Worm (Caenorhabditis elegans) whole organism, L4 larva: ENCODE results near the gene Y75B8A.32.

Source experiments
- F10B5.3 ChIP-seq: sonication (generic microtip); optimal IDR thresholded peaks from 2 replicates; lab custom pipeline; 2016; ENCODE audit warnings: mild to moderate bottlenecking, missing genetic modification characterization, missing compliant biosample characterization
- F26F4.8 ChIP-seq: fragments of 200-800 bp; sonication (Bioruptor generic); conservative IDR thresholded peaks from 2 replicates; pipeline ENCODE4 v1.3.6; 2022; ENCODE audit warnings: missing genetic modification characterization, missing compliant biosample characterization
- F37D6.2 ChIP-seq: sonication (generic microtip); optimal IDR thresholded peaks from 2 replicates; lab custom pipeline; 2016; ENCODE audit warnings: mild to moderate bottlenecking, missing genetic modification characterization, missing compliant biosample characterization
- F44E2.7 ChIP-seq: fragments of 200-800 bp; sonication (Bioruptor generic); IDR thresholded peaks from 2 replicates; pipeline ENCODE4 v2.1.2; 2022; ENCODE audit warnings: missing genetic modification characterization, missing compliant biosample characterization
- T20F7.1 ChIP-seq: fragments of 200-800 bp; sonication (Bioruptor generic); optimal IDR thresholded peaks from 2 replicates; lab custom pipeline; 2018; ENCODE audit warnings: mild to moderate bottlenecking, missing genetic modification characterization, missing compliant biosample characterization
- Y105C5A.15 ChIP-seq: fragments of 200-800 bp; sonication (Bioruptor generic); IDR thresholded peaks from 2 replicates; pipeline ENCODE4 v1.3.6; 2022; ENCODE audit warnings: missing genetic modification characterization, missing compliant biosample characterization
- Y5F2A.4 ChIP-seq: fragments of 200-800 bp; sonication (Bioruptor generic); optimal IDR thresholded peaks from 2 replicates; lab custom pipeline; 2018; ENCODE audit warnings: mild to moderate bottlenecking, missing genetic modification characterization, missing compliant biosample characterization
- Y75B8A.6 ChIP-seq: fragments of 200-800 bp; sonication (Bioruptor generic); IDR thresholded peaks from 2 replicates; pipeline ENCODE4 v1.3.6; 2022; ENCODE audit warnings: missing genetic modification reagents, missing genetic modification characterization, missing compliant biosample characterization
- aha-1 ChIP-seq: fragments of 150-350 bp; peaks from one replicate; lab custom pipeline; 2014; ENCODE audit warnings: missing biosample characterization, missing genetic modification characterization
- arid-1 ChIP-seq: fragments of 200-800 bp; sonication (Bioruptor generic); conservative IDR thresholded peaks from 2 replicates; pipeline ENCODE4 v1.3.6; 2022; ENCODE audit warnings: missing genetic modification reagents, missing genetic modification characterization, missing compliant biosample characterization
- attf-4 ChIP-seq: sonication (generic microtip); optimal IDR thresholded peaks from 3 replicates; lab custom pipeline; 2017; ENCODE audit warnings: missing biosample characterization, missing genetic modification characterization
- ceh-20 ChIP-seq: fragments of 200-800 bp; sonication (Bioruptor generic); IDR thresholded peaks from 2 replicates; pipeline ENCODE4 v1.3.6; 2022; ENCODE audit warnings: missing genetic modification reagents, missing genetic modification characterization, missing compliant biosample characterization
- ceh-28 ChIP-seq: fragments of 150-350 bp; optimal IDR thresholded peaks from 2 replicates; lab custom pipeline; 2014; ENCODE audit warnings: missing biosample characterization, missing genetic modification reagents, missing genetic modification characterization
- ceh-32 ChIP-seq: sonication (generic microtip); optimal IDR thresholded peaks from 2 replicates; lab custom pipeline; 2016; ENCODE audit warnings: mild to moderate bottlenecking, missing genetic modification characterization, missing compliant biosample characterization; ENCODE audit not compliant: poor library complexity
- ceh-82 ChIP-seq: sonication (generic microtip); optimal IDR thresholded peaks from 2 replicates; lab custom pipeline; 2017; ENCODE audit warnings: missing biosample characterization, missing genetic modification characterization
- ces-1 ChIP-seq: fragments of 150-350 bp; sonication (generic microtip); optimal IDR thresholded peaks from 4 replicates; lab custom pipeline; 2014; ENCODE audit warnings: missing biosample characterization, missing genetic modification reagents, missing genetic modification characterization
- ctbp-1 ChIP-seq: fragments of 200-800 bp; sonication (Bioruptor generic); IDR thresholded peaks from 2 replicates; pipeline ENCODE4 v1.3.6; 2022; ENCODE audit warnings: missing genetic modification reagents, missing genetic modification characterization, missing compliant biosample characterization
- daf-12 ChIP-seq: fragments of 150-350 bp; optimal IDR thresholded peaks from 2 replicates; lab custom pipeline; 2014; ENCODE audit warnings: missing biosample characterization, missing genetic modification reagents, missing genetic modification characterization
- dmd-6 ChIP-seq: fragments of 200-800 bp; sonication (Bioruptor generic); IDR thresholded peaks from 2 replicates; pipeline ENCODE4 v1.3.6; 2022; ENCODE audit warnings: missing genetic modification reagents, missing genetic modification characterization, missing compliant biosample characterization
- dmd-8 ChIP-seq: fragments of 200-800 bp; sonication (Bioruptor generic); IDR thresholded peaks from 2 replicates; pipeline ENCODE4 v1.3.6; 2022; ENCODE audit warnings: missing genetic modification characterization, missing compliant biosample characterization
- dmd-9 ChIP-seq: fragments of 200-800 bp; sonication (Bioruptor generic); IDR thresholded peaks from 2 replicates; pipeline ENCODE4 v1.3.6; 2022; ENCODE audit warnings: missing genetic modification reagents, missing genetic modification characterization, missing compliant biosample characterization
- dpl-1 ChIP-seq: fragments of 150-350 bp; optimal IDR thresholded peaks from 2 replicates; lab custom pipeline; 2014; ENCODE audit warnings: missing biosample characterization, missing genetic modification reagents, missing genetic modification characterization
- duxl-1 ChIP-seq: sonication (generic microtip); optimal IDR thresholded peaks from 2 replicates; lab custom pipeline; 2016; ENCODE audit warnings: mild to moderate bottlenecking, missing genetic modification characterization, moderate library complexity, missing compliant biosample characterization; ENCODE audit not compliant: poor library complexity
- egl-43 ChIP-seq: fragments of 200-800 bp; sonication (Bioruptor generic); IDR thresholded peaks from 2 replicates; pipeline ENCODE4 v1.3.6; 2022; ENCODE audit warnings: missing genetic modification reagents, missing genetic modification characterization, missing compliant biosample characterization
- hif-1 ChIP-seq, 2 experiments: sonication (generic microtip); optimal IDR thresholded peaks; 2 replicates each; lab custom pipeline; 2016 to 2017; ENCODE audit warnings: missing compliant biosample characterization in 2 of 2, missing genetic modification characterization in 2 of 2, missing genetic modification reagents in 2 of 2, missing genotype in 2 of 2, mild to moderate bottlenecking in 1 of 2
- hlh-11 ChIP-seq: fragments of 200-800 bp; sonication (Bioruptor generic); optimal IDR thresholded peaks from 2 replicates; lab custom pipeline; 2018; ENCODE audit warnings: mild to moderate bottlenecking, missing genetic modification characterization, missing compliant biosample characterization
- lin-1 ChIP-seq: fragments of 200-800 bp; sonication (Bioruptor generic); IDR thresholded peaks from 2 replicates; pipeline ENCODE4 v1.3.6; 2022; ENCODE audit warnings: missing genetic modification reagents, missing genetic modification characterization, missing compliant biosample characterization
- lin-13 ChIP-seq: fragments of 150-350 bp; optimal IDR thresholded peaks from 2 replicates; lab custom pipeline; 2014; ENCODE audit warnings: missing biosample characterization, missing genetic modification reagents, missing genetic modification characterization
- lin-38 ChIP-seq: fragments of 200-800 bp; sonication (Bioruptor generic); IDR thresholded peaks from 2 replicates; pipeline ENCODE4 v1.3.6; 2022; ENCODE audit warnings: missing genetic modification reagents, missing genetic modification characterization, missing compliant biosample characterization
- lin-39 ChIP-seq: fragments of 150-350 bp; optimal IDR thresholded peaks from 2 replicates; lab custom pipeline; 2014; ENCODE audit warnings: missing biosample characterization, missing genetic modification reagents, missing genetic modification characterization
- lsy-2 ChIP-seq, 2 experiments: fragments of 150-350 bp in 1 of 2; sonication (generic microtip) in 1 of 2; optimal IDR thresholded peaks; 2 replicates each; lab custom pipeline; 2014 to 2017; ENCODE audit warnings: missing biosample characterization in 2 of 2, missing genetic modification characterization in 2 of 2
- madf-9 ChIP-seq: fragments of 200-800 bp; sonication (Bioruptor generic); conservative IDR thresholded peaks from 2 replicates; pipeline ENCODE4 v1.3.6; 2022; ENCODE audit warnings: missing genetic modification reagents, missing genetic modification characterization, missing compliant biosample characterization
- mdt-29 ChIP-seq: fragments of 200-800 bp; sonication (Bioruptor generic); IDR thresholded peaks from 2 replicates; pipeline ENCODE4 v1.3.6; 2022; ENCODE audit warnings: missing genetic modification reagents, missing genetic modification characterization, missing compliant biosample characterization
- mep-1 ChIP-seq: fragments of 150-350 bp; sonication (generic microtip); optimal IDR thresholded peaks from 3 replicates; lab custom pipeline; 2014; ENCODE audit warnings: missing biosample characterization, missing genetic modification characterization
- mxl-3 ChIP-seq: fragments of 200-800 bp; sonication (Bioruptor generic); optimal IDR thresholded peaks from 2 replicates; lab custom pipeline; 2018; ENCODE audit warnings: mild to moderate bottlenecking, missing genetic modification characterization, missing compliant biosample characterization
- nhr-10 ChIP-seq: fragments of 150-350 bp; optimal IDR thresholded peaks from 2 replicates; lab custom pipeline; 2014; ENCODE audit warnings: missing biosample characterization, missing genetic modification characterization
- nhr-11 ChIP-seq: fragments of 150-350 bp; optimal IDR thresholded peaks from 2 replicates; lab custom pipeline; 2014; ENCODE audit warnings: missing biosample characterization, missing genetic modification characterization
- nhr-48 ChIP-seq: sonication (generic microtip); optimal IDR thresholded peaks from 2 replicates; lab custom pipeline; 2016; ENCODE audit warnings: mild to moderate bottlenecking, missing genetic modification characterization, missing compliant biosample characterization
- nhr-76 ChIP-seq: fragments of 150-350 bp; optimal IDR thresholded peaks from 2 replicates; lab custom pipeline; 2014; ENCODE audit warnings: missing biosample characterization, missing genetic modification characterization
- nhr-77 ChIP-seq: fragments of 150-350 bp; optimal IDR thresholded peaks from 2 replicates; lab custom pipeline; 2014; ENCODE audit warnings: missing biosample characterization, missing genetic modification characterization
- php-3 ChIP-seq: fragments of 200-800 bp; sonication (Bioruptor generic); IDR thresholded peaks from 2 replicates; pipeline ENCODE4 v1.3.6; 2022; ENCODE audit warnings: missing genetic modification reagents, missing genetic modification characterization, missing compliant biosample characterization
- rbr-2 ChIP-seq: sonication (generic microtip); optimal IDR thresholded peaks from 2 replicates; lab custom pipeline; 2016; ENCODE audit warnings: missing genotype, missing genetic modification characterization, missing compliant biosample characterization
- skn-1 ChIP-seq: fragments of 150-350 bp; optimal IDR thresholded peaks from 2 replicates; lab custom pipeline; 2014; ENCODE audit warnings: missing biosample characterization, missing genetic modification characterization
- spr-1 ChIP-seq: sonication (generic microtip); optimal IDR thresholded peaks from 2 replicates; lab custom pipeline; 2016; ENCODE audit warnings: mild to moderate bottlenecking, missing genetic modification characterization, missing compliant biosample characterization
- spr-3 ChIP-seq: fragments of 200-800 bp; sonication (Bioruptor generic); optimal IDR thresholded peaks from 2 replicates; lab custom pipeline; 2018; ENCODE audit warnings: mild to moderate bottlenecking, missing genetic modification characterization, missing compliant biosample characterization
- tag-97 ChIP-seq: fragments of 200-800 bp; sonication (Bioruptor generic); IDR thresholded peaks from 2 replicates; pipeline ENCODE4 v1.3.6; 2022; ENCODE audit warnings: missing genetic modification characterization, missing compliant biosample characterization
- unc-130 ChIP-seq: sonication (generic microtip); optimal IDR thresholded peaks from 2 replicates; lab custom pipeline; 2016; ENCODE audit warnings: missing genetic modification reagents, missing genetic modification characterization, missing compliant biosample characterization
- unc-39 ChIP-seq: sonication (generic microtip); optimal IDR thresholded peaks from 2 replicates; lab custom pipeline; 2017; ENCODE audit warnings: missing biosample characterization, missing genetic modification characterization
- zag-1 ChIP-seq: fragments of 150-350 bp; optimal IDR thresholded peaks from 2 replicates; lab custom pipeline; 2014; ENCODE audit warnings: missing biosample characterization, missing genetic modification characterization
- zfp-2 ChIP-seq: sonication (generic microtip); optimal IDR thresholded peaks from 2 replicates; lab custom pipeline; 2016; ENCODE audit warnings: mild to moderate bottlenecking, missing genetic modification characterization, missing compliant biosample characterization
- zfp-3 ChIP-seq: fragments of 200-800 bp; sonication (Bioruptor generic); conservative IDR thresholded peaks from 2 replicates; pipeline ENCODE4 v1.3.6; 2022; ENCODE audit warnings: missing genetic modification reagents, missing genetic modification characterization, missing compliant biosample characterization
- zip-11 ChIP-seq: fragments of 200-800 bp; sonication (Bioruptor generic); IDR thresholded peaks from 2 replicates; pipeline ENCODE4 v1.3.6; 2022; ENCODE audit warnings: missing genetic modification characterization, missing compliant biosample characterization
- ztf-11 ChIP-seq: fragments of 150-350 bp; optimal IDR thresholded peaks from 2 replicates; lab custom pipeline; 2014; ENCODE audit warnings: missing biosample characterization, missing genetic modification characterization

Y75B8A.32 gene

DNA sequence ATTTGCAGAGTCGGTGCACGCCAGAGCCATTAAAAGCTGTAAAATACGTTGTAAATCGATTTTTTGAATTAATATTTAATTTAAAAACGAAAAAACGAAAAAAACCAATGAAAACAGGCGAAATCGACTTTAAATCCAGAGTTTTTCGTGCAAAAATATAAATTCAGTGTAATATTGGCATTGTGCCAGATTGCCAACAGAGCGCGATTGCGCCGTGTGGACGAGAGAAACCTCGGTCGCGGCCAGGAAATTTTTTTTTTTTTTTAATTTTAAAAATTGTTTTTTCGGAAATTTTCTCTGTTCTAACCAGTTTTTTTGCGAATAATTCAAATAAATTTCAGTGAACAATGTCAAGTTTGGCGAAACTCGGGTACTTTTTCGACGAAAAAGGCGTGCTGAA lies 7.1 kb downstream of the Y75B8A.32 start, which contains the start of the genes pph-4.1 and Y75B8A.31 (continued):
- TF ChIP-seq zip-11 (no peak), ces-1 (GFP tag; lab: Kevin White, UChicago) (no peak), Y5F2A.4 (GFP tag; lab: Kevin White, UChicago) (no peak), dmd-6 (GFP tag; lab: Robert Waterston, UW) (peak; percentile 75), T20F7.1 (no peak), spr-3 (GFP tag; lab: Kevin White, UChicago) (no peak), F44E2.7 (GFP tag; lab: Robert Waterston, UW) (no peak), lin-39 (tag; lab: Kevin White, UChicago) (no peak), F37D6.2 (peak; percentile 62), mxl-3 (GFP tag; lab: Kevin White, UChicago) (no peak), dmd-9 (GFP tag; lab: Robert Waterston, UW) (peak; percentile 92), ztf-11 (no peak), spr-1 (peak; percentile 41), nhr-76 (tag; lab: Kevin White, UChicago) (no peak), ceh-82 (tag; lab: Kevin White, UChicago) (no peak), ceh-32 (tag; lab: Kevin White, UChicago) (no peak), duxl-1 (tag; lab: Kevin White, UChicago) (peak; percentile 0), attf-4 (no peak), ctbp-1 (GFP tag; lab: Robert Waterston, UW) (no peak), rbr-2 (peak; percentile 80), unc-130 (GFP tag; lab: Kevin White, UChicago) (peak; percentile 95), skn-1 (no peak), zfp-3 (GFP tag; lab: Robert Waterston, UW) (0 out of 2 replicates have a peak, but pooled peaks have one; percentile 27), lsy-2 (tag; optimal IDR thresholded peaks at IDR 0.05; lab: Kevin White, UChicago) (peak in 1 of 2 experiments; percentile 91), zfp-2 (tag; lab: Kevin White, UChicago) (peak; percentile 44), F26F4.8 (GFP tag; lab: Robert Waterston, UW) (no peak), lin-13 (GFP tag; lab: Kevin White, UChicago) (peak; percentile 81), nhr-77 (peak; percentile 65), lin-1 (peak; percentile 59; the same call in 1 of the 2 replicates), Y75B8A.6 (no peak), unc-39 (tag; lab: Kevin White, UChicago) (no peak), dpl-1 (GFP tag; lab: Kevin White, UChicago) (peak; percentile 83), Y105C5A.15 (GFP tag; lab: Robert Waterston, UW) (no peak), zag-1 (tag; lab: Kevin White, UChicago) (no peak), dmd-8 (no peak), hlh-11 (tag; lab: Kevin White, UChicago) (peak; percentile 75), daf-12 (tag; lab: Kevin White, UChicago) (no peak), madf-9 (no peak; the same call in 1 of the 2 replicates), ceh-28 (tag; lab: Kevin White, UChicago) (no peak), egl-43 (GFP tag; lab: Robert Waterston, UW) (no peak), hif-1 (tag; optimal IDR thresholded peaks at IDR 0.05; lab: Kevin White, UChicago) (peak; percentile 37 to 95), ceh-20 (peak; percentile 54; the same call in 1 of the 2 replicates), arid-1 (peak; percentile 54; the same call in 1 of the 2 replicates), nhr-48 (tag; lab: Kevin White, UChicago) (peak; percentile 30), mdt-29 (GFP tag; lab: Robert Waterston, UW) (no peak), php-3 (GFP tag; lab: Robert Waterston, UW) (no peak), F10B5.3 (tag; lab: Kevin White, UChicago) (peak; percentile 25), tag-97 (GFP tag; lab: Robert Waterston, UW) (no peak), nhr-10 (tag; lab: Kevin White, UChicago) (no peak), aha-1 (tag; lab: Kevin White, UChicago) (no peak), mep-1 (tag; lab: Kevin White, UChicago) (peak; percentile 82), lin-38 (GFP tag; lab: Robert Waterston, UW) (peak; percentile 99), nhr-11 (tag; lab: Kevin White, UChicago) (no peak)
